Worm (Caenorhabditis elegans) whole organism, L2 larva: ENCODE data around the gene asp-13.

ENCODE experiments used
- C34F6.9 ChIP-seq: fragments of 150-350 bp; optimal IDR thresholded peaks from 2 replicates; lab custom pipeline; 2014; ENCODE audit warnings: missing biosample characterization, missing genetic modification characterization
- F13H6.1 ChIP-seq: sonication (generic microtip); optimal IDR thresholded peaks from 2 replicates; lab custom pipeline; 2016; ENCODE audit warnings: missing genetic modification characterization, missing compliant biosample characterization
- R02D3.7 ChIP-seq: fragments of 150-350 bp; optimal IDR thresholded peaks from 2 replicates; lab custom pipeline; 2014; ENCODE audit warnings: missing biosample characterization, missing genetic modification characterization
- Y55F3AM.14 ChIP-seq: fragments of 200-800 bp; sonication (Bioruptor generic); optimal IDR thresholded peaks from 2 replicates; lab custom pipeline; 2018; ENCODE audit warnings: mild to moderate bottlenecking, missing genetic modification characterization, missing compliant biosample characterization
- ZK546.5 ChIP-seq: sonication (generic microtip); optimal IDR thresholded peaks from 2 replicates; lab custom pipeline; 2017; ENCODE audit warnings: missing biosample characterization, missing genetic modification characterization
- alr-1 ChIP-seq: fragments of 150-350 bp; optimal IDR thresholded peaks from 2 replicates; lab custom pipeline; 2014; ENCODE audit warnings: missing biosample characterization, missing genetic modification characterization
- aly-2 ChIP-seq: fragments of 150-350 bp; optimal IDR thresholded peaks from 2 replicates; lab custom pipeline; 2014; ENCODE audit warnings: missing biosample characterization, missing genetic modification characterization
- ama-1 ChIP-seq: fragments of 150-350 bp; optimal IDR thresholded peaks from 2 replicates; lab custom pipeline; 2018; ENCODE audit warnings: inconsistent platforms
- blmp-1 ChIP-seq: sonication (generic microtip); optimal IDR thresholded peaks from 2 replicates; lab custom pipeline; 2017; ENCODE audit warnings: missing genetic modification characterization, mild to moderate bottlenecking, missing compliant biosample characterization, antibody characterized with exemption, moderate library complexity; ENCODE audit not compliant: insufficient read depth
- ceh-16 ChIP-seq: fragments of 150-350 bp; optimal IDR thresholded peaks from 2 replicates; lab custom pipeline; 2014; ENCODE audit warnings: missing biosample characterization, missing genetic modification characterization
- ceh-82 ChIP-seq: fragments of 150-350 bp; optimal IDR thresholded peaks from 2 replicates; lab custom pipeline; 2014; ENCODE audit warnings: missing biosample characterization, missing genetic modification characterization
- crh-2 ChIP-seq: sonication (generic microtip); optimal IDR thresholded peaks from 2 replicates; lab custom pipeline; 2017; ENCODE audit warnings: missing biosample characterization, missing genetic modification characterization
- dmd-4 ChIP-seq: sonication (generic microtip); optimal IDR thresholded peaks from 2 replicates; lab custom pipeline; 2017; ENCODE audit warnings: missing biosample characterization, missing genetic modification characterization
- egl-27 ChIP-seq: sonication (generic microtip); optimal IDR thresholded peaks from 3 replicates; lab custom pipeline; 2017; ENCODE audit warnings: missing biosample characterization, missing genetic modification reagents, missing genetic modification characterization
- elt-1 ChIP-seq: fragments of 150-350 bp; optimal IDR thresholded peaks from 2 replicates; lab custom pipeline; 2014; ENCODE audit warnings: missing biosample characterization, missing genetic modification characterization
- elt-3 ChIP-seq: sonication (generic microtip); optimal IDR thresholded peaks from 2 replicates; lab custom pipeline; 2017; ENCODE audit warnings: missing biosample characterization, missing genetic modification characterization
- fos-1 ChIP-seq: fragments of 150-350 bp; optimal IDR thresholded peaks from 2 replicates; lab custom pipeline; 2014; ENCODE audit warnings: missing biosample characterization, missing genetic modification characterization
- gmeb-1 ChIP-seq: fragments of 150-350 bp; optimal IDR thresholded peaks from 2 replicates; lab custom pipeline; 2014; ENCODE audit warnings: missing biosample characterization, missing genetic modification characterization
- lin-11 ChIP-seq: fragments of 150-350 bp; sonication (generic microtip); optimal IDR thresholded peaks from 2 replicates; lab custom pipeline; 2014; ENCODE audit warnings: missing biosample characterization, missing genetic modification characterization, inconsistent platforms, mixed read lengths
- lin-13 ChIP-seq: fragments of 150-350 bp; optimal IDR thresholded peaks from 2 replicates; lab custom pipeline; 2014; ENCODE audit warnings: missing biosample characterization, missing genetic modification reagents, missing genetic modification characterization
- lin-39 ChIP-seq: fragments of 150-350 bp; optimal IDR thresholded peaks from 2 replicates; lab custom pipeline; 2014; ENCODE audit warnings: missing biosample characterization, missing genetic modification reagents, missing genetic modification characterization
- lsy-2 ChIP-seq, 2 experiments: fragments of 150-350 bp in 1 of 2; sonication (generic microtip) in 1 of 2; optimal IDR thresholded peaks; 2 replicates each; lab custom pipeline; 2014 to 2017; ENCODE audit warnings: missing biosample characterization in 2 of 2, missing genetic modification characterization in 2 of 2
- mab-5 ChIP-seq: fragments of 150-350 bp; optimal IDR thresholded peaks from 2 replicates; lab custom pipeline; 2014; ENCODE audit warnings: missing biosample characterization, missing genetic modification characterization
- mbf-1 ChIP-seq: sonication (generic microtip); optimal IDR thresholded peaks from 2 replicates; lab custom pipeline; 2017; ENCODE audit warnings: missing biosample characterization, missing genetic modification characterization
- nhr-10 ChIP-seq: sonication (generic microtip); optimal IDR thresholded peaks from 2 replicates; lab custom pipeline; 2017; ENCODE audit warnings: missing biosample characterization, missing genetic modification characterization
- nhr-11 ChIP-seq: fragments of 150-350 bp; optimal IDR thresholded peaks from 2 replicates; lab custom pipeline; 2014; ENCODE audit warnings: missing biosample characterization, missing genetic modification characterization
- nhr-12 ChIP-seq: fragments of 150-350 bp; optimal IDR thresholded peaks from 2 replicates; lab custom pipeline; 2014; ENCODE audit warnings: missing biosample characterization, missing genetic modification characterization
- nhr-129 ChIP-seq: fragments of 150-350 bp; optimal IDR thresholded peaks from 2 replicates; lab custom pipeline; 2014; ENCODE audit warnings: missing biosample characterization, missing genetic modification characterization
- nhr-21 ChIP-seq: fragments of 150-350 bp; optimal IDR thresholded peaks from 2 replicates; lab custom pipeline; 2014; ENCODE audit warnings: missing biosample characterization, missing genetic modification characterization
- nhr-23 ChIP-seq: fragments of 150-350 bp; optimal IDR thresholded peaks from 2 replicates; lab custom pipeline; 2014; ENCODE audit warnings: missing biosample characterization, missing genetic modification reagents, missing genetic modification characterization
- nhr-237 ChIP-seq: fragments of 150-350 bp; optimal IDR thresholded peaks from 2 replicates; lab custom pipeline; 2014; ENCODE audit warnings: missing biosample characterization, missing genetic modification characterization
- nhr-25 ChIP-seq: fragments of 150-350 bp; sonication (generic microtip); optimal IDR thresholded peaks from 3 replicates; lab custom pipeline; 2014; ENCODE audit warnings: missing biosample characterization, missing genetic modification characterization
- nhr-6 ChIP-seq: fragments of 150-350 bp; optimal IDR thresholded peaks from 2 replicates; lab custom pipeline; 2014; ENCODE audit warnings: missing biosample characterization, missing genetic modification characterization
- nhr-77 ChIP-seq: fragments of 150-350 bp; optimal IDR thresholded peaks from 2 replicates; lab custom pipeline; 2014; ENCODE audit warnings: missing biosample characterization, missing genetic modification characterization
- peb-1 ChIP-seq: fragments of 150-350 bp; optimal IDR thresholded peaks from 2 replicates; lab custom pipeline; 2014; ENCODE audit warnings: missing biosample characterization, missing genetic modification characterization
- sem-4 ChIP-seq: fragments of 150-350 bp; optimal IDR thresholded peaks from 2 replicates; lab custom pipeline; 2014; ENCODE audit warnings: missing biosample characterization, missing genetic modification reagents, missing genetic modification characterization
- skn-1 ChIP-seq: sonication (generic microtip); optimal IDR thresholded peaks from 2 replicates; lab custom pipeline; 2017; ENCODE audit warnings: missing biosample characterization, missing genetic modification characterization
- sma-3 ChIP-seq: sonication (generic microtip); optimal IDR thresholded peaks from 2 replicates; lab custom pipeline; 2016; ENCODE audit warnings: missing genetic modification reagents, missing genetic modification characterization, missing compliant biosample characterization
- sma-9 ChIP-seq, 2 experiments: fragments of 150-350 bp in 1 of 2; sonication (generic microtip) in 1 of 2; optimal IDR thresholded peaks; 2 replicates each; lab custom pipeline; 2014 to 2016; ENCODE audit warnings: missing genetic modification characterization in 2 of 2, mild to moderate bottlenecking in 1 of 2, missing biosample characterization in 1 of 2, missing compliant biosample characterization in 1 of 2, missing genetic modification reagents in 1 of 2, moderate library complexity in 1 of 2
- snpc-4 ChIP-seq: fragments of 150-350 bp; optimal IDR thresholded peaks from 2 replicates; lab custom pipeline; 2014; ENCODE audit warnings: missing biosample characterization, missing genetic modification characterization
- unc-39 ChIP-seq: fragments of 150-350 bp; optimal IDR thresholded peaks from 2 replicates; lab custom pipeline; 2014; ENCODE audit warnings: missing biosample characterization, missing genetic modification characterization
- unc-55 ChIP-seq: fragments of 150-350 bp; sonication (generic microtip); optimal IDR thresholded peaks from 3 replicates; lab custom pipeline; 2014; ENCODE audit warnings: missing biosample characterization, missing genetic modification reagents, missing genetic modification characterization
- unc-62 ChIP-seq: fragments of 150-350 bp; optimal IDR thresholded peaks from 2 replicates; lab custom pipeline; 2014; ENCODE audit warnings: missing biosample characterization, missing genetic modification reagents, missing genetic modification characterization
- zag-1 ChIP-seq: fragments of 150-350 bp; optimal IDR thresholded peaks from 2 replicates; lab custom pipeline; 2014; ENCODE audit warnings: missing biosample characterization, missing genetic modification characterization
- ztf-1 ChIP-seq: fragments of 200-800 bp; sonication (Bioruptor generic); conservative IDR thresholded peaks from 2 replicates; pipeline ENCODE4 v1.3.6; 2022; ENCODE audit warnings: missing genetic modification characterization, missing compliant biosample characterization
- ztf-11 ChIP-seq: sonication (generic microtip); optimal IDR thresholded peaks from 2 replicates; lab custom pipeline; 2017; ENCODE audit warnings: missing biosample characterization, missing genetic modification characterization
- ztf-4 ChIP-seq: fragments of 150-350 bp; optimal IDR thresholded peaks from 2 replicates; lab custom pipeline; 2014; ENCODE audit warnings: missing biosample characterization, missing genetic modification characterization

Gene asp-13

ce11 chrV:8618738-8619137 lies 24.3 kb downstream of the asp-13 start, which contains the start of gene grd-5:
Gene grd-5, plus strand, starts transcription at chrV:8619032.
- TF ChIP-seq aly-2 (no peak), sma-9 (GFP tag; optimal IDR thresholded peaks at IDR 0.05; lab: Kevin White, UChicago) (peak; percentile 39), sma-9 (tag; optimal IDR thresholded peaks at IDR 0.05; lab: Kevin White, UChicago) (no peak)

ce11 chrV:8615711-8616110 lies 27.3 kb downstream of the asp-13 start:
- TF ChIP-seq peb-1 (tag; lab: Kevin White, UChicago) = no peak
- TF ChIP-seq C34F6.9 (tag; lab: Kevin White, UChicago) = no peak
- TF ChIP-seq Y55F3AM.14 (GFP tag; lab: Kevin White, UChicago) = no peak
- no peak for TF ChIP-seq aly-2
- TF ChIP-seq nhr-21 (tag; lab: Kevin White, UChicago) = no peak
- no peak for TF ChIP-seq ceh-16 (tag; lab: Kevin White, UChicago)
- TF ChIP-seq F13H6.1 (tag; lab: Kevin White, UChicago) = no peak
- no peak for TF ChIP-seq blmp-1 (tag; lab: Kevin White, UChicago)
- TF ChIP-seq elt-3 = no peak
- TF ChIP-seq ztf-4 (tag; lab: Kevin White, UChicago) = no peak

ce11 chrV:8610633-8611404 lies 32.2 kb downstream of the asp-13 start, which contains the start of gene fip-4:
Gene fip-4, minus strand, starts transcription at chrV:8611268.
- TF ChIP-seq lin-13 (no peak), dmd-4 (tag; lab: Kevin White, UChicago) (no peak), nhr-77 (no peak), nhr-129 (tag; lab: Kevin White, UChicago) (peak; percentile 46), aly-2 (no peak), C34F6.9 (tag; lab: Kevin White, UChicago) (peak; percentile 45), nhr-23 (tag; lab: Kevin White, UChicago) (no peak), egl-27 (tag; lab: Kevin White, UChicago) (no peak), Y55F3AM.14 (GFP tag; lab: Kevin White, UChicago) (no peak), mab-5 (tag; lab: Kevin White, UChicago) (no peak), ceh-16 (tag; lab: Kevin White, UChicago) (no peak), sem-4 (tag; lab: Kevin White, UChicago) (peak; percentile 28), peb-1 (tag; lab: Kevin White, UChicago) (no peak), nhr-237 (tag; lab: Kevin White, UChicago) (no peak), ztf-4 (tag; lab: Kevin White, UChicago) (no peak), F13H6.1 (tag; lab: Kevin White, UChicago) (peak; percentile 7), unc-55 (GFP tag; lab: Kevin White, UChicago) (no peak), nhr-10 (tag; lab: Kevin White, UChicago) (no peak), sma-9 (GFP tag; optimal IDR thresholded peaks at IDR 0.05; lab: Kevin White, UChicago) (peak; percentile 70), sma-9 (tag; optimal IDR thresholded peaks at IDR 0.05; lab: Kevin White, UChicago) (no peak), skn-1 (tag; lab: Kevin White, UChicago) (no peak), alr-1 (tag; lab: Kevin White, UChicago) (no peak), gmeb-1 (no peak), lsy-2 (tag; optimal IDR thresholded peaks at IDR 0.05; lab: Kevin White, UChicago) (peak in 1 of 2 experiments; percentile 22), elt-1 (tag; lab: Kevin White, UChicago) (no peak), nhr-25 (tag; lab: Kevin White, UChicago) (peak; percentile 79), zag-1 (tag; lab: Kevin White, UChicago) (no peak), R02D3.7 (no peak), ztf-11 (tag; lab: Kevin White, UChicago) (no peak), lin-11 (no peak), lin-39 (no peak), fos-1 (peak; percentile 43), sma-3 (GFP tag; lab: Kevin White, UChicago) (peak; percentile 29), nhr-21 (tag; lab: Kevin White, UChicago) (peak; percentile 44), unc-39 (tag; lab: Kevin White, UChicago) (no peak), elt-3 (no peak), blmp-1 (tag; lab: Kevin White, UChicago) (peak; percentile 98), ZK546.5 (tag; lab: Kevin White, UChicago) (no peak), snpc-4 (tag; lab: Kevin White, UChicago) (no peak), crh-2 (no peak), ama-1 (lab: Kevin White, UChicago) (peak; percentile 55), nhr-11 (no peak), unc-62 (no peak), nhr-12 (tag; lab: Kevin White, UChicago) (no peak), ztf-1 (GFP tag; lab: Robert Waterston, UW) (no peak), ceh-82 (tag; lab: Kevin White, UChicago) (no peak), nhr-6 (tag; lab: Kevin White, UChicago) (no peak), mbf-1 (tag; lab: Kevin White, UChicago) (no peak)
